Fruit fly (Drosophila melanogaster): Measurements from ENCODE around the gene Arpc4.

- TF ChIP-seq CG8478 (optimal IDR thresholded peaks at IDR 0.05) (no peak), usp (GFP tag; optimal IDR thresholded peaks at IDR 0.05) (no peak), psq (optimal IDR thresholded peaks at IDR 0.05) (no peak)
Measured at dm6 chr2L:6124815-6125214, at the start of gene Arpc4.

Data from whole organism.